Fruit fly (Drosophila melanogaster) whole organism: Measurements from ENCODE around the gene CG16903.

Experiments
- CG8478 ChIP-seq: fragments of >200 bp; optimal IDR thresholded peaks from 2 replicates; lab custom pipeline; 2018; ENCODE audit warnings: inconsistent platforms
- pan ChIP-seq: fragments of >200 bp; optimal IDR thresholded peaks from 2 replicates; lab custom pipeline; 2017

dm6 chrX:2125527-2126088 is 45.4 kb upstream of the CG16903 start:
- TF ChIP-seq pan (no peak), CG8478 (lab: Kevin White, UChicago) (peak; percentile 10)
